Worm (Caenorhabditis elegans) whole organism, early embryonic: ENCODE results near the gene lin-15A.

ENCODE experiments used
- B0310.2 ChIP-seq: sonication (generic microtip); optimal IDR thresholded peaks from 2 replicates; lab custom pipeline; 2016; ENCODE audit warnings: mild to moderate bottlenecking, missing genetic modification characterization, missing compliant biosample characterization
- F13C5.2 ChIP-seq: sonication (generic microtip); optimal IDR thresholded peaks from 2 replicates; lab custom pipeline; 2017; ENCODE audit warnings: mild to moderate bottlenecking, missing genetic modification characterization, inconsistent platforms, missing compliant biosample characterization
- aly-1 ChIP-seq: sonication (generic microtip); optimal IDR thresholded peaks from 2 replicates; lab custom pipeline; 2016; ENCODE audit warnings: missing genetic modification characterization, missing compliant biosample characterization
- ama-1 ChIP-seq: fragments of 150-350 bp; optimal IDR thresholded peaks from 2 replicates; lab custom pipeline; 2014
- ceh-13 ChIP-seq: fragments of 200-800 bp; sonication (Bioruptor generic); optimal IDR thresholded peaks from 2 replicates; lab custom pipeline; 2018; ENCODE audit warnings: mild to moderate bottlenecking, missing genetic modification characterization, missing compliant biosample characterization
- ceh-36 ChIP-seq: sonication (generic microtip); optimal IDR thresholded peaks from 2 replicates; lab custom pipeline; 2016; ENCODE audit warnings: missing genetic modification characterization, inconsistent platforms, missing compliant biosample characterization
- ets-7 ChIP-seq: sonication (generic microtip); optimal IDR thresholded peaks from 2 replicates; lab custom pipeline; 2016; ENCODE audit warnings: missing genotype, missing genetic modification characterization, missing compliant biosample characterization
- flt-1 ChIP-seq: fragments of 200-800 bp; sonication (Bioruptor generic); IDR thresholded peaks from 2 replicates; pipeline ENCODE4 v1.3.6; 2022; ENCODE audit warnings: missing genetic modification characterization, missing compliant biosample characterization
- hmbx-1 ChIP-seq: sonication (generic microtip); optimal IDR thresholded peaks from 2 replicates; lab custom pipeline; 2016; ENCODE audit warnings: mild to moderate bottlenecking, missing genetic modification characterization, missing compliant biosample characterization
- hmg-4 ChIP-seq: fragments of 200-800 bp; sonication (Bioruptor generic); optimal IDR thresholded peaks from 2 replicates; lab custom pipeline; 2018; ENCODE audit warnings: mild to moderate bottlenecking, missing genetic modification characterization, missing compliant biosample characterization
- hnd-1 ChIP-seq: sonication (generic microtip); optimal IDR thresholded peaks from 2 replicates; lab custom pipeline; 2016; ENCODE audit warnings: missing genetic modification characterization, missing compliant biosample characterization
- pes-1 ChIP-seq: fragments of 200-800 bp; sonication (Bioruptor generic); IDR thresholded peaks from 2 replicates; pipeline ENCODE4 v1.3.6; 2022; ENCODE audit warnings: missing genetic modification reagents, missing genetic modification characterization, missing compliant biosample characterization
- scrt-1 ChIP-seq: fragments of 200-800 bp; sonication (Bioruptor generic); IDR thresholded peaks from 2 replicates; pipeline ENCODE4 v1.3.6; 2022; ENCODE audit warnings: missing genetic modification characterization, missing compliant biosample characterization
- sea-1 ChIP-seq: fragments of 200-800 bp; sonication (Bioruptor generic); conservative IDR thresholded peaks from 2 replicates; pipeline ENCODE4 v1.3.6; 2022; ENCODE audit warnings: missing genetic modification characterization, missing compliant biosample characterization
- tbx-11 ChIP-seq: fragments of 200-800 bp; sonication (Bioruptor generic); IDR thresholded peaks from 2 replicates; pipeline ENCODE4 v1.3.6; 2022; ENCODE audit warnings: missing genetic modification characterization, missing compliant biosample characterization
- tbx-37 ChIP-seq: fragments of 200-800 bp; sonication (Bioruptor generic); conservative IDR thresholded peaks from 2 replicates; pipeline ENCODE4 v1.3.6; 2022; ENCODE audit warnings: missing genetic modification reagents, missing genetic modification characterization, missing compliant biosample characterization
- tra-4 ChIP-seq: sonication (generic microtip); optimal IDR thresholded peaks from 2 replicates; lab custom pipeline; 2017; ENCODE audit warnings: missing genetic modification characterization, missing compliant biosample characterization

lin-15A gene

ce11 chrX:15746705-15747104, 14.9 kb downstream of the lin-15A start, which contains the start of gene srxa-9:
srxa-9 (plus strand) TSS chrX:15747005.
- TF ChIP-seq aly-1: no peak

- TF ChIP-seq hmg-4 (GFP tag; lab: Kevin White, UChicago) (no peak), scrt-1 (GFP tag; lab: Robert Waterston, UW) (no peak)
These were observed 16.0 kb downstream of the lin-15A start for ce11 chrX:15747814-15748213.

ce11 chrX:15751245-15751644, 19.5 kb downstream of the lin-15A start:
- TF ChIP-seq ceh-13 (no peak), tra-4 (no peak), B0310.2 (tag; lab: Kevin White, UChicago) (no peak), sea-1 (no peak), F13C5.2 (no peak), ceh-36 (tag; lab: Kevin White, UChicago) (no peak)

ce11 chrX:15757169-15757568, 25.4 kb downstream of the lin-15A start, which contains the start of gene wrt-4:
wrt-4 (minus strand) TSS chrX:15757269.
- TF ChIP-seq ceh-36 (tag; lab: Kevin White, UChicago): no peak
- TF ChIP-seq sea-1: no peak
- no peak for TF ChIP-seq hmg-4 (GFP tag; lab: Kevin White, UChicago)
- no peak for TF ChIP-seq aly-1
- TF ChIP-seq flt-1 (GFP tag; lab: Robert Waterston, UW): no peak
- TF ChIP-seq ama-1: no peak
- no peak for TF ChIP-seq B0310.2 (tag; lab: Kevin White, UChicago)
- TF ChIP-seq tbx-37: no peak
- no peak for TF ChIP-seq tra-4

- TF ChIP-seq hnd-1 (tag; lab: Kevin White, UChicago) (no peak), sea-1 (no peak), pes-1 (GFP tag; lab: Robert Waterston, UW) (no peak), hmbx-1 (tag; lab: Kevin White, UChicago) (no peak), tbx-11 (no peak), tra-4 (no peak), scrt-1 (GFP tag; lab: Robert Waterston, UW) (no peak), B0310.2 (tag; lab: Kevin White, UChicago) (no peak), tbx-37 (no peak), ets-7 (no peak), F13C5.2 (no peak), ceh-36 (tag; lab: Kevin White, UChicago) (no peak), ama-1 (no peak), aly-1 (no peak), hmg-4 (GFP tag; lab: Kevin White, UChicago) (no peak), ceh-13 (no peak), flt-1 (GFP tag; lab: Robert Waterston, UW) (no peak)
These were observed 27.5 kb downstream of the lin-15A start for ce11 chrX:15759222-15759621.

- TF ChIP-seq ama-1 (no peak), tbx-11 (no peak), flt-1 (GFP tag; lab: Robert Waterston, UW) (no peak), aly-1 (no peak), tra-4 (no peak)
These were observed 34.4 kb downstream of the lin-15A start, which contains the start of gene bus-17 for ce11 chrX:15766147-15766546. bus-17 (minus strand) TSS chrX:15766354.

ce11 chrX:15766861-15767260, 35.1 kb downstream of the lin-15A start:
- TF ChIP-seq pes-1 (GFP tag; lab: Robert Waterston, UW) (no peak), B0310.2 (tag; lab: Kevin White, UChicago) (no peak), F13C5.2 (no peak), sea-1 (no peak), ama-1 (no peak), flt-1 (GFP tag; lab: Robert Waterston, UW) (no peak), hmbx-1 (tag; lab: Kevin White, UChicago) (no peak), ceh-13 (no peak), ets-7 (no peak), tbx-11 (no peak), tbx-37 (no peak), aly-1 (no peak), hnd-1 (tag; lab: Kevin White, UChicago) (no peak), hmg-4 (GFP tag; lab: Kevin White, UChicago) (no peak)

ce11 chrX:15768532-15768931, 36.8 kb downstream of the lin-15A start:
- TF ChIP-seq hmbx-1 (tag; lab: Kevin White, UChicago): no peak
- no peak for TF ChIP-seq ceh-36 (tag; lab: Kevin White, UChicago)
- no peak for TF ChIP-seq scrt-1 (GFP tag; lab: Robert Waterston, UW)
- TF ChIP-seq hmg-4 (GFP tag; lab: Kevin White, UChicago): no peak
- TF ChIP-seq aly-1: no peak
- no peak for TF ChIP-seq ama-1
- TF ChIP-seq pes-1 (GFP tag; lab: Robert Waterston, UW): no peak
- TF ChIP-seq tbx-11: no peak
- TF ChIP-seq tra-4: no peak
- TF ChIP-seq hnd-1 (tag; lab: Kevin White, UChicago): no peak
- TF ChIP-seq ceh-13: no peak
- TF ChIP-seq F13C5.2: no peak
- TF ChIP-seq ets-7: no peak

ce11 chrX:15769895-15770559, 38.3 kb downstream of the lin-15A start:
- no peak for TF ChIP-seq tbx-37
- no peak for TF ChIP-seq sea-1
- no peak for TF ChIP-seq ceh-36 (tag; lab: Kevin White, UChicago)
- no peak for TF ChIP-seq ama-1
- TF ChIP-seq B0310.2 (tag; lab: Kevin White, UChicago): no peak
- TF ChIP-seq tra-4: no peak
- no peak for TF ChIP-seq hnd-1 (tag; lab: Kevin White, UChicago)
- TF ChIP-seq F13C5.2: no peak
- no peak for TF ChIP-seq tbx-11
- no peak for TF ChIP-seq ceh-13
- no peak for TF ChIP-seq flt-1 (GFP tag; lab: Robert Waterston, UW)
